Fruit fly (Drosophila melanogaster): ENCODE data around the gene Sas10.

DNA sequence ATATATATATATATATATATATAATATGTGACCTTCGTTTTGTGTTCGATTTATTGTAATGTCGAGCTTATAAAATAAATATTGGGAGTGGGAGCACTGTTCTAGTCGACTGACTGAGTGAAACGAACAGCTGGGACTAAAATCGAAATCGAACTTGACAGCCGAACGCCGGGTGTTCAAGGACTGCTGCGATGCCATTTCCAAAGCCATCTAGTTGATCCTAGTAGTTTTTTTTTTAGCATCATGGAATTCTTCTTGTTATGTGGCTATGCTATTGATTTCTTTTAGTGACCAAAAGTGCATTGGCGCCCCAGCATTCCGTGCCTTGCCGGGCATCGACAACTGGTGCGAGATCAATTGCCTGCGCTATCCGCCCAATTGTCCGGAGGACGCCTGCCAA lies 11.6 kb upstream of the Sas10 start, which contains the start of gene CG3323:
- TF ChIP-seq nerfin-1 (tag; optimal IDR thresholded peaks at IDR 0.05) (no peak), CkIIα-i1 (GFP tag; IDR thresholded peaks at IDR 0.05) (no peak), da (GFP tag; optimal IDR thresholded peaks at IDR 0.05) (no peak), Camta (GFP tag; optimal IDR thresholded peaks at IDR 0.05) (no peak)

Measured in whole organism, embryonic.